Worm (Caenorhabditis elegans): ENCODE measurements around the gene nspd-5.
A peak's percentile ranks its signal among the peaks of the same experiment; 100 is the strongest.

ce11 chrII:4904277-4904676, 44.1 kb upstream of the nspd-5 start:
- TF ChIP-seq fkh-10 (GFP tag; optimal IDR thresholded peaks at IDR 0.05), result peak; percentile 23
- peak; percentile 80 for TF ChIP-seq nhr-20 (tag; optimal IDR thresholded peaks at IDR 0.05)
- peak; percentile 41 for TF ChIP-seq fos-1 (tag; optimal IDR thresholded peaks at IDR 0.05)
- TF ChIP-seq fkh-8 (tag; optimal IDR thresholded peaks at IDR 0.05), result peak; percentile 65
- TF ChIP-seq nhr-11 (tag; optimal IDR thresholded peaks at IDR 0.05), result no peak
- peak; percentile 4 for TF ChIP-seq egl-13 (tag; optimal IDR thresholded peaks at IDR 0.05)
- no peak for TF ChIP-seq sptf-1 (tag; optimal IDR thresholded peaks at IDR 0.05)
- peak; percentile 34 for TF ChIP-seq lin-13 (GFP tag; optimal IDR thresholded peaks at IDR 0.05)
- peak; percentile 71 to 86 for TF ChIP-seq lsy-2 (tag; optimal IDR thresholded peaks at IDR 0.05)
- TF ChIP-seq ama-1 (optimal IDR thresholded peaks at IDR 0.05), result no peak
- TF ChIP-seq mdl-1 (tag; optimal IDR thresholded peaks at IDR 0.05), result peak in 1 of 2 experiments; percentile 77
- TF ChIP-seq mep-1 (tag; optimal IDR thresholded peaks at IDR 0.05), result peak; percentile 85

Data from whole organism, L1 larva.